Fruit fly (Drosophila melanogaster) whole organism, embryonic: ENCODE measurements around the gene Glut4EF.

ENCODE experiments used
- C15 ChIP-seq: fragments of 200-800 bp; sonication (Bioruptor generic); IDR thresholded peaks from 3 replicates; pipeline ENCODE4 v1.3.6; 2022; ENCODE audit warnings: missing biosample characterization, missing genetic modification characterization
- CG11398 ChIP-seq: fragments of 200-800 bp; sonication (Bioruptor generic); optimal IDR thresholded peaks from 2 replicates; lab custom pipeline; 2016; ENCODE audit warnings: missing biosample characterization, missing genetic modification characterization
- CG12155 ChIP-seq: fragments of 200-800 bp; sonication (Bioruptor generic); optimal IDR thresholded peaks from 3 replicates; lab custom pipeline; 2016; ENCODE audit warnings: missing biosample characterization, missing genetic modification characterization
- CG13624 ChIP-seq: fragments of 200-800 bp; sonication (Bioruptor generic); optimal IDR thresholded peaks from 2 replicates; lab custom pipeline; 2016; ENCODE audit warnings: missing biosample characterization, missing genetic modification characterization
- CG18011 ChIP-seq: fragments of 200-800 bp; sonication (Bioruptor generic); optimal IDR thresholded peaks from 2 replicates; lab custom pipeline; 2017; ENCODE audit warnings: missing biosample characterization, missing genetic modification characterization, mild to moderate bottlenecking, moderate library complexity, missing genotype
- CG2116 ChIP-seq: fragments of 200-800 bp; sonication (Bioruptor generic); optimal IDR thresholded peaks from 3 replicates; lab custom pipeline; 2018; ENCODE audit warnings: missing biosample characterization, mild to moderate bottlenecking, missing genetic modification characterization
- CG30403 ChIP-seq: fragments of 200-800 bp; sonication (Bioruptor generic); optimal IDR thresholded peaks from 3 replicates; lab custom pipeline; 2016; ENCODE audit warnings: missing biosample characterization, missing genetic modification characterization
- CG4707 ChIP-seq: fragments of 200-800 bp; sonication (Bioruptor generic); optimal IDR thresholded peaks from 2 replicates; lab custom pipeline; 2018; ENCODE audit warnings: missing biosample characterization, mild to moderate bottlenecking, missing genetic modification characterization, moderate library complexity
- Chrac-16 ChIP-seq: fragments of 200-800 bp; sonication (Bioruptor generic); optimal IDR thresholded peaks from 3 replicates; lab custom pipeline; 2016; ENCODE audit warnings: missing biosample characterization, missing genetic modification characterization
- D19A ChIP-seq: fragments of 200-800 bp; optimal IDR thresholded peaks from 3 replicates; lab custom pipeline; 2019; ENCODE audit warnings: missing biosample characterization, mild to moderate bottlenecking, missing genetic modification characterization, moderate library complexity
- Drgx ChIP-seq: fragments of 200-800 bp; sonication (Bioruptor generic); IDR thresholded peaks from 2 replicates; pipeline ENCODE4 v1.3.6; 2022; ENCODE audit warnings: missing biosample characterization, missing genetic modification characterization
- E2f2 ChIP-seq: fragments of 200-800 bp; sonication (Bioruptor generic); IDR thresholded peaks from 2 replicates; pipeline ENCODE4 v1.3.6; 2022; ENCODE audit warnings: missing biosample characterization, missing genetic modification characterization
- Ets65A ChIP-seq: fragments of 200-800 bp; sonication (Bioruptor generic); peaks from one replicate; lab custom pipeline; 2016; ENCODE audit warnings: missing biosample characterization, missing genetic modification characterization
- Gug ChIP-seq: fragments of 200-800 bp; sonication (Bioruptor generic); IDR thresholded peaks from 4 replicates; pipeline ENCODE4 v1.3.6; 2022; ENCODE audit warnings: missing biosample characterization, missing genetic modification characterization
- MTF-1 ChIP-seq: fragments of 200-800 bp; sonication (Bioruptor generic); optimal IDR thresholded peaks from 2 replicates; lab custom pipeline; 2018; ENCODE audit warnings: missing biosample characterization, mild to moderate bottlenecking, missing genetic modification characterization, borderline replicate concordance
- Opbp ChIP-seq: fragments of 200-800 bp; sonication (Bioruptor generic); IDR thresholded peaks from 3 replicates; pipeline ENCODE4 v1.3.6; 2022; ENCODE audit warnings: missing biosample characterization, missing genetic modification characterization; ENCODE audit not compliant: partially characterized antibody
- Optix ChIP-seq: fragments of 200-800 bp; sonication (Bioruptor generic); IDR thresholded peaks from 3 replicates; pipeline ENCODE4 v1.3.6; 2022; ENCODE audit warnings: missing biosample characterization, missing genetic modification characterization
- Side ChIP-seq: fragments of 200-800 bp; sonication (Bioruptor generic); optimal IDR thresholded peaks from 2 replicates; lab custom pipeline; 2016; ENCODE audit warnings: missing biosample characterization, missing genetic modification characterization
- Sin3A ChIP-seq: fragments of >200 bp; optimal IDR thresholded peaks from 2 replicates; lab custom pipeline; 2018
- Sry-δ ChIP-seq: fragments of 200-800 bp; sonication (Bioruptor generic); optimal IDR thresholded peaks from 2 replicates; lab custom pipeline; 2016; ENCODE audit warnings: missing biosample characterization, missing genetic modification characterization
- Ssrp ChIP-seq: fragments of 200-800 bp; sonication (Bioruptor generic); optimal IDR thresholded peaks from 2 replicates; lab custom pipeline; 2018; ENCODE audit warnings: missing biosample characterization, mild to moderate bottlenecking, missing genetic modification characterization, moderate library complexity
- Tbp ChIP-seq: fragments of >200 bp; optimal IDR thresholded peaks from 2 replicates; lab custom pipeline; 2018; ENCODE audit warnings: missing biosample characterization, missing genetic modification characterization
- abd-A ChIP-seq: fragments of 200-800 bp; sonication (Bioruptor generic); optimal IDR thresholded peaks from 3 replicates; lab custom pipeline; 2019; ENCODE audit warnings: missing biosample characterization, mild to moderate bottlenecking, missing genetic modification characterization, moderate library complexity
- ato ChIP-seq: fragments of 200-800 bp; sonication (Bioruptor generic); IDR thresholded peaks from 2 replicates; pipeline ENCODE4 v1.3.6; 2022; ENCODE audit warnings: missing biosample characterization, missing genetic modification characterization; ENCODE audit not compliant: partially characterized antibody
- cg ChIP-seq: fragments of 200-800 bp; sonication (Bioruptor generic); optimal IDR thresholded peaks from 3 replicates; lab custom pipeline; 2019; ENCODE audit warnings: missing biosample characterization, mild to moderate bottlenecking, missing genetic modification characterization, moderate library complexity
- ci ChIP-seq: fragments of 200-800 bp; sonication (Bioruptor generic); IDR thresholded peaks from 3 replicates; pipeline ENCODE4 v1.3.6; 2022; ENCODE audit warnings: missing biosample characterization, missing genetic modification characterization
- corto ChIP-seq: fragments of 200-800 bp; sonication (Bioruptor generic); optimal IDR thresholded peaks from 2 replicates; lab custom pipeline; 2016; ENCODE audit warnings: missing biosample characterization, mild to moderate bottlenecking, missing genetic modification characterization, moderate library complexity
- croc ChIP-seq: fragments of 200-800 bp; sonication (Bioruptor generic); conservative IDR thresholded peaks from 3 replicates; pipeline ENCODE4 v1.3.6; 2022; ENCODE audit warnings: missing biosample characterization, missing genetic modification characterization
- dati ChIP-seq: fragments of 200-800 bp; sonication (Bioruptor generic); IDR thresholded peaks from 2 replicates; pipeline ENCODE4 v1.3.6; 2022; ENCODE audit warnings: missing biosample characterization, missing genetic modification characterization
- gsb ChIP-seq: fragments of 200-800 bp; sonication (Bioruptor generic); IDR thresholded peaks from 2 replicates; pipeline ENCODE4 v1.3.6; 2022; ENCODE audit warnings: missing biosample characterization, missing genetic modification characterization
- klu ChIP-seq: fragments of 200-800 bp; sonication (Bioruptor generic); IDR thresholded peaks from 2 replicates; pipeline ENCODE4 v1.3.6; 2022; ENCODE audit warnings: missing biosample characterization, missing genetic modification characterization
- lbe ChIP-seq: fragments of 200-800 bp; sonication (Bioruptor generic); optimal IDR thresholded peaks from 2 replicates; lab custom pipeline; 2016; ENCODE audit warnings: missing biosample characterization, mild to moderate bottlenecking, missing genetic modification characterization
- lov ChIP-seq, 2 experiments: fragments of 200-800 bp in 1 of 2; fragments of >200 bp in 1 of 2; sonication (Bioruptor generic) in 1 of 2; IDR thresholded peaks in 1 of 2; optimal IDR thresholded peaks in 1 of 2; 2 replicates in 1 of 2; 3 replicates in 1 of 2; pipeline versions ENCODE4 v1.3.6 to Lab custom; 2017 to 2022; ENCODE audit warnings: missing biosample characterization in 1 of 2, missing genetic modification characterization in 1 of 2
- mld ChIP-seq: fragments of 200-800 bp; sonication (Bioruptor generic); IDR thresholded peaks from 3 replicates; pipeline ENCODE4 v1.3.6; 2022; ENCODE audit warnings: missing biosample characterization, missing genetic modification characterization; ENCODE audit not compliant: partially characterized antibody
- nau ChIP-seq: fragments of 200-800 bp; sonication (Bioruptor generic); optimal IDR thresholded peaks from 3 replicates; lab custom pipeline; 2017; ENCODE audit warnings: missing biosample characterization, mild to moderate bottlenecking, missing genetic modification characterization, missing genetic modification reagents
- nerfin-1 ChIP-seq: fragments of 200-800 bp; sonication (Bioruptor generic); optimal IDR thresholded peaks from 3 replicates; lab custom pipeline; 2019; ENCODE audit warnings: missing biosample characterization, mild to moderate bottlenecking, missing genetic modification characterization, moderate library complexity
- onecut ChIP-seq: fragments of 200-800 bp; sonication (Bioruptor generic); IDR thresholded peaks from 2 replicates; pipeline ENCODE4 v1.3.6; 2022; ENCODE audit warnings: missing biosample characterization, missing genetic modification characterization
- ro ChIP-seq: fragments of 200-800 bp; sonication (Bioruptor generic); IDR thresholded peaks from 2 replicates; pipeline ENCODE4 v1.3.6; 2022; ENCODE audit warnings: missing biosample characterization, missing genetic modification characterization
- sd ChIP-seq: fragments of 200-800 bp; sonication (Bioruptor generic); optimal IDR thresholded peaks from 3 replicates; lab custom pipeline; 2018; ENCODE audit warnings: missing biosample characterization, mild to moderate bottlenecking, missing genetic modification characterization, moderate library complexity
- sr ChIP-seq: fragments of 200-800 bp; sonication (Bioruptor generic); IDR thresholded peaks from 3 replicates; pipeline ENCODE4 v1.3.6; 2022; ENCODE audit warnings: missing biosample characterization, missing genetic modification characterization
- tll ChIP-seq, 2 experiments: fragments of 200-800 bp in 1 of 2; fragments of >200 bp in 1 of 2; sonication (Bioruptor generic) in 1 of 2; optimal IDR thresholded peaks; 2 replicates each; lab custom pipeline; 2017 to 2019; ENCODE audit warnings: missing biosample characterization in 2 of 2, missing genetic modification characterization in 2 of 2, mild to moderate bottlenecking in 1 of 2, moderate library complexity in 1 of 2

Glut4EF gene

dm6 chr3R:9910866-9911265, 36.4 kb downstream of the Glut4EF start:
- TF ChIP-seq MTF-1 (GFP tag; lab: Kevin White, UChicago): no peak
- TF ChIP-seq CG12155 (GFP tag; lab: Kevin White, UChicago): no peak
- no peak for TF ChIP-seq E2f2 (GFP tag; lab: Robert Waterston, UW)
- no peak for TF ChIP-seq lov (optimal IDR thresholded peaks at IDR 0.05; lab: Kevin White, UChicago)
- 0 out of 3 replicates have a peak, but pooled peaks have one; percentile 17 for TF ChIP-seq lov (GFP tag; IDR thresholded peaks at IDR 0.05; lab: Robert Waterston, UW)
- TF ChIP-seq Sry-δ: no peak
- no peak for TF ChIP-seq Chrac-16 (GFP tag; lab: Kevin White, UChicago)

dm6 chr3R:9911788-9912187, 37.3 kb downstream of the Glut4EF start:
- TF ChIP-seq Ets65A (peak; percentile 67), Side (no peak)

- TF ChIP-seq CG2116 (GFP tag; lab: Kevin White, UChicago) (no peak), CG13624 (no peak), corto (GFP tag; lab: Kevin White, UChicago) (peak; percentile 9), nau (GFP tag; lab: Kevin White, UChicago) (no peak), Optix (no peak), Opbp (GFP tag; lab: Robert Waterston, UW) (no peak), mld (GFP tag; lab: Robert Waterston, UW) (no peak), CG11398 (GFP tag; lab: Kevin White, UChicago) (no peak), nerfin-1 (no peak), CG18011 (no peak), Gug (GFP tag; lab: Robert Waterston, UW) (no peak), Drgx (GFP tag; lab: Robert Waterston, UW) (no peak), klu (GFP tag; lab: Robert Waterston, UW) (no peak), onecut (GFP tag; lab: Robert Waterston, UW) (no peak), Tbp (GFP tag; lab: Kevin White, UChicago) (no peak), gsb (GFP tag; lab: Robert Waterston, UW) (no peak), ci (no peak), ato (GFP tag; lab: Robert Waterston, UW) (no peak), croc (GFP tag; lab: Robert Waterston, UW) (no peak), CG30403 (GFP tag; lab: Kevin White, UChicago) (no peak), Ssrp (tag; lab: Kevin White, UChicago) (no peak), tll (GFP tag; optimal IDR thresholded peaks at IDR 0.05; lab: Kevin White, UChicago) (no peak), Sry-δ (no peak), CG4707 (no peak), lbe (GFP tag; lab: Kevin White, UChicago) (peak; percentile 4), D19A (tag; lab: Kevin White, UChicago) (peak; percentile 27), dati (GFP tag; lab: Robert Waterston, UW) (no peak)
- TF ChIP-seq, all 482 proteins: peak for 3
Measured at dm6 chr3R:9913442-9913841, 39.0 kb downstream of the Glut4EF start.

dm6 chr3R:9914287-9914686, 39.8 kb downstream of the Glut4EF start:
- TF ChIP-seq ro (GFP tag; lab: Robert Waterston, UW) (no peak), Sin3A (lab: Kevin White, UChicago) (no peak), cg (GFP tag; lab: Kevin White, UChicago) (peak; percentile 22), sr (peak; percentile 87), abd-A (peak; percentile 5), C15 (GFP tag; lab: Robert Waterston, UW) (no peak), Ets65A (no peak), sd (peak; percentile 79)
